Worm (Caenorhabditis elegans): ENCODE data around the gene srw-76.

DNA sequence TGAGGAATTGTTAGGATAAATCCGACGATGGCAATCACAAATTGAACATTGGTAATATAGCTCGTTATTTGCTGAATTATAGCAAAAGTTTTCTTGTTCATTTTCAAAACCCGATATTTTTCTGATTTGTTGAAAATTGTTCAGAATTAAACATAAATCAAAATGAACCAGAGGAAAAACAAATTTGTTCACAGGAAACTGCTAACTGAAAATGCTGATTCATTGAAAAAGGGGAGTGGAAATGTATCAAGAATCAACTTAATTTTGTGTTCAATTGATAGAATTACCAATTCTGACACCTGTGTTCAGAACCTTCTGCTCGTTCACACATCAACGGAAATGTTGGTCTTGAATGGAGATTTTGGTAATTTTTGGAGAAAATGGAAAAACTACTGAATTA, 5.5 kb upstream of the srw-76 start, which contains the start of gene srw-77:
- TF ChIP-seq med-1 (GFP tag; optimal IDR thresholded peaks at IDR 0.05; ENCODE audit: insufficient read depth) (no peak), cog-1 (tag; optimal IDR thresholded peaks at IDR 0.05) (no peak), flt-1 (GFP tag; IDR thresholded peaks at IDR 0.05) (no peak), T22C8.4 (GFP tag; IDR thresholded peaks at IDR 0.05) (no peak), klf-2 (GFP tag; conservative IDR thresholded peaks at IDR 0.05) (no peak), ztf-29 (GFP tag; IDR thresholded peaks at IDR 0.05) (no peak), tab-1 (GFP tag; IDR thresholded peaks at IDR 0.05) (no peak)

All from whole organism, midembryonic.